Worm (Caenorhabditis elegans): ENCODE results near the gene sec-15.

DNA sequence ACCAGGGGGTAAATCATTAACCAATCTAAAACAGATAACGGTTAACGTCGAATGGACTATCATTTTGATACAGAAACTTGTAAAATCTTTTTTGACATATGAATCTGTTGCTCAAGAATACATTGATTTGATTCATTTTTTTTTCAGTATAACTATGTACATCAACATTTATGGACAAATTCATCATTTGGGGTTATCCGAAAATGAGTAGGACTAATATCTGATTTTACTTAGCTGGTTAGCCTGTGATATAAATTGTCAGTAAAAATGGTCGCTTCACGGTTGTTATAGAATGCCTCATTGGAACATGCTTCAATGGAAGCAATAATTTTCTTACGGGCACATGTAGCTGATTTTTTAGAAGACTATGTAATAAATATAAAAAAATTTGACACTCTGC is 37.9 kb downstream of the sec-15 start:
- TF ChIP-seq dmd-9 (GFP tag; IDR thresholded peaks at IDR 0.05) (no peak), ceh-44 (GFP tag; IDR thresholded peaks at IDR 0.05) (no peak), lin-39 (tag; optimal IDR thresholded peaks at IDR 0.05) (no peak), lsy-2 (tag; optimal IDR thresholded peaks at IDR 0.05) (no peak), zfp-2 (tag; optimal IDR thresholded peaks at IDR 0.05) (no peak), lin-15B (tag; optimal IDR thresholded peaks at IDR 0.05) (no peak)
